Worm (Caenorhabditis elegans) whole organism, L2 larva: Measurements from ENCODE around the gene farl-11.

Experiments
- R02D3.7 ChIP-seq: fragments of 150-350 bp; optimal IDR thresholded peaks from 2 replicates; lab custom pipeline; 2014; ENCODE audit warnings: missing biosample characterization, missing genetic modification characterization
- aly-2 ChIP-seq: fragments of 150-350 bp; optimal IDR thresholded peaks from 2 replicates; lab custom pipeline; 2014; ENCODE audit warnings: missing biosample characterization, missing genetic modification characterization
- ama-1 ChIP-seq: fragments of 150-350 bp; optimal IDR thresholded peaks from 2 replicates; lab custom pipeline; 2018; ENCODE audit warnings: inconsistent platforms
- egl-27 ChIP-seq: sonication (generic microtip); optimal IDR thresholded peaks from 3 replicates; lab custom pipeline; 2017; ENCODE audit warnings: missing biosample characterization, missing genetic modification reagents, missing genetic modification characterization
- fos-1 ChIP-seq: fragments of 150-350 bp; optimal IDR thresholded peaks from 2 replicates; lab custom pipeline; 2014; ENCODE audit warnings: missing biosample characterization, missing genetic modification characterization
- mab-5 ChIP-seq: fragments of 150-350 bp; optimal IDR thresholded peaks from 2 replicates; lab custom pipeline; 2014; ENCODE audit warnings: missing biosample characterization, missing genetic modification characterization
- nhr-10 ChIP-seq: sonication (generic microtip); optimal IDR thresholded peaks from 2 replicates; lab custom pipeline; 2017; ENCODE audit warnings: missing biosample characterization, missing genetic modification characterization
- nhr-11 ChIP-seq: fragments of 150-350 bp; optimal IDR thresholded peaks from 2 replicates; lab custom pipeline; 2014; ENCODE audit warnings: missing biosample characterization, missing genetic modification characterization
- nhr-129 ChIP-seq: fragments of 150-350 bp; optimal IDR thresholded peaks from 2 replicates; lab custom pipeline; 2014; ENCODE audit warnings: missing biosample characterization, missing genetic modification characterization
- sma-3 ChIP-seq: sonication (generic microtip); optimal IDR thresholded peaks from 2 replicates; lab custom pipeline; 2016; ENCODE audit warnings: missing genetic modification reagents, missing genetic modification characterization, missing compliant biosample characterization
- unc-39 ChIP-seq: fragments of 150-350 bp; optimal IDR thresholded peaks from 2 replicates; lab custom pipeline; 2014; ENCODE audit warnings: missing biosample characterization, missing genetic modification characterization
- unc-62 ChIP-seq: fragments of 150-350 bp; optimal IDR thresholded peaks from 2 replicates; lab custom pipeline; 2014; ENCODE audit warnings: missing biosample characterization, missing genetic modification reagents, missing genetic modification characterization

ce11 chrII:7053649-7054048 is 51.2 kb downstream of the farl-11 start, which contains the start of gene ZK1127.4:
- no peak for TF ChIP-seq nhr-129
- TF ChIP-seq aly-2 (tag; lab: Kevin White, UChicago) = no peak
- no peak for TF ChIP-seq unc-39 (tag; lab: Kevin White, UChicago)
- TF ChIP-seq sma-3 (GFP tag; lab: Kevin White, UChicago) = no peak
- no peak for TF ChIP-seq fos-1
- no peak for TF ChIP-seq unc-62 (GFP tag; lab: Kevin White, UChicago)
- no peak for TF ChIP-seq egl-27 (tag; lab: Kevin White, UChicago)
- no peak for TF ChIP-seq mab-5 (tag; lab: Kevin White, UChicago)
- TF ChIP-seq nhr-11 (tag; lab: Kevin White, UChicago) = no peak
- no peak for TF ChIP-seq R02D3.7 (tag; lab: Kevin White, UChicago)
- no peak for TF ChIP-seq ama-1
- no peak for TF ChIP-seq nhr-10 (tag; lab: Kevin White, UChicago)
